Fruit fly (Drosophila melanogaster): ENCODE results near the gene H.

The H gene

DNA sequence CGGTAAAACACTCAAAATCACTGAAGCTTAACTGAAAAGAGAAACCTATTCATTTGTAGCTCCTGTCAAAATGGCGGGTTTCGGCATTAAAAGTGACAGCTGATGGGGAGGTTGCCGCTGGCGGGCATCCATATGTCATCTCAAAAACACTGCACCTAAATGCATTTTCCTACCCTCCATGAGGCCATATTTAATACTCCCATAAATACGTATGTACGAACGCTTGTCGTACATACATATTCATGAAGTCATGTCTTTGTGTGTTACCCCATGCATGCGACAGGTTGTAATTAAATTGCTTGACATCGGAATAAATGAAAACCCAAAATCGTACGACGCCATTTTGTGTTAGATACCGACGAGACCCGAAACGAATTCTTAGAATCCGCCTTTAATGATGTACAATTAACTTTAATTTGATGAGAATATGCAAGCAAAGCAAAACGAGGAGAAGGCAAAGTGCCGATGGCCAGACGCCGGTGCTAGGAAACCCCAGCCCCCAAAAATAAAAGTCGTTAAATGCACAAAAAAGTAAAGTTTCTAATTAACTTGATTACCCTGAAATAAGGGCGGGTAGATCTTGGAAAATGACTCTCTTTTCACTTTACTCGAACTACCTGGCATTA is 25.3 kb upstream of the H start:
- TF ChIP-seq gl (tag; optimal IDR thresholded peaks at IDR 0.05) (no peak), CG12605 (GFP tag; IDR thresholded peaks at IDR 0.05) (no peak), D1 (tag; optimal IDR thresholded peaks at IDR 0.05) (no peak), CG34367 (tag; optimal IDR thresholded peaks at IDR 0.05) (no peak), EcR (GFP tag; optimal IDR thresholded peaks at IDR 0.05) (no peak), Pif1A (GFP tag; optimal IDR thresholded peaks at IDR 0.05) (no peak), CG10348 (GFP tag; IDR thresholded peaks at IDR 0.05) (no peak), CG15710 (tag; optimal IDR thresholded peaks at IDR 0.05) (no peak)

- TF ChIP-seq CG32121 (GFP tag; IDR thresholded peaks at IDR 0.05) (no peak), CG13204 (GFP tag; optimal IDR thresholded peaks at IDR 0.05) (peak; percentile 41)
These were observed 24.1 kb upstream of the H start for dm6 chr3R:20597407-20598325.

- TF ChIP-seq CG4496 (GFP tag; IDR thresholded peaks at IDR 0.05) (no peak), CG9948 (tag; optimal IDR thresholded peaks at IDR 0.05) (no peak), CG13204 (GFP tag; optimal IDR thresholded peaks at IDR 0.05) (no peak), D1 (tag; optimal IDR thresholded peaks at IDR 0.05) (no peak), CG34367 (tag; optimal IDR thresholded peaks at IDR 0.05) (no peak), Snoo (tag; optimal IDR thresholded peaks at IDR 0.05) (no peak), CG14655 (GFP tag; optimal IDR thresholded peaks at IDR 0.05) (no peak), Pif1A (GFP tag; optimal IDR thresholded peaks at IDR 0.05) (no peak), CG15710 (tag; optimal IDR thresholded peaks at IDR 0.05) (no peak), rn (GFP tag; IDR thresholded peaks at IDR 0.05) (no peak)
These were observed 21.6 kb upstream of the H start for dm6 chr3R:20600109-20600508.

DNA sequence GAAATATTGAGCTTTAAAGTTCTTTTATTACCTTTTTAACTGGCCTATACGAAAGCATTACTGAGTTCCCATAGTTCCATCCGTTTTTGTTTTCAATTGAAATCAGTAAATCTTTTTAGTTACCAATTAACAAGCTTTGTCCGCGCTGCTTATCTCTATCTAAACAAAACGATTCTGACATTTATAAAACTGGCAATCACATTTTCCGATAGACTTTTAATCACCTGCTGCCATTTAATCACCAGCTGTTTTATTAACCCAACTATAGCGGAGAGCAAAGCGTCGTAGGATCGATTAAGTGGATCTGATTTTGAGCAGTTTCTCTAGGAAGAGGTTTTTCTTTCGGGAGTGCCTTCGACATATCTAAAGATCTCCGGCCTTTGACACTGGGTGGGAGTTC is 19.1 kb upstream of the H start:
- TF ChIP-seq CG32121 (GFP tag; IDR thresholded peaks at IDR 0.05), result no peak
- TF ChIP-seq CG4496 (GFP tag; IDR thresholded peaks at IDR 0.05), result no peak
- no peak for TF ChIP-seq Snoo (tag; optimal IDR thresholded peaks at IDR 0.05)
- TF ChIP-seq CG8159 (tag; optimal IDR thresholded peaks at IDR 0.05), result no peak
- no peak for TF ChIP-seq EcR (GFP tag; optimal IDR thresholded peaks at IDR 0.05)
- no peak for TF ChIP-seq D1 (tag; optimal IDR thresholded peaks at IDR 0.05)
- TF ChIP-seq CG12605 (GFP tag; IDR thresholded peaks at IDR 0.05), result no peak
- TF ChIP-seq CG10348 (GFP tag; IDR thresholded peaks at IDR 0.05), result no peak
- no peak for TF ChIP-seq CG13204 (GFP tag; optimal IDR thresholded peaks at IDR 0.05)
- no peak for TF ChIP-seq Pif1A (GFP tag; optimal IDR thresholded peaks at IDR 0.05)
- no peak for TF ChIP-seq CG15710 (tag; optimal IDR thresholded peaks at IDR 0.05)
- no peak for TF ChIP-seq CG17806 (tag; optimal IDR thresholded peaks at IDR 0.05)
- no peak for TF ChIP-seq Pif1B (GFP tag; optimal IDR thresholded peaks at IDR 0.05)

DNA sequence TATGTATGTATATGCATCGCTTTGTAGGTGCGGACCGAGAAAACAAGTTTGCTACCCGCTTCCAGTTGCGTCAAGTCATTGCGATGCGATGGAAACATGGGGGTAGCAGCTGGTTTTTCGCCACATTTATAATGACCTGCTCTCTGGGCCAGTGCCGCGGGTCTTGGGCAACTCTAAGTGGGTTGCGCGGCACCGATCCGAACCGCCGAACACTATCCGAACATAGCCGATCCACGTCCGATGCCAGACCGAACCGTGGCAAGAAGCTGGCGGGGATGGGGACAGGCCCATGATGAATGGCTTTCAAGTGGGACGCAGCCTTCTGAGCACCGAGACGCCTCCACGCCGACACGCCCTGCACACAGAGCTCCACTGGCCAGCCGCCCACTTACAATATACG is 17.7 kb upstream of the H start:
- TF ChIP-seq CG12605 (GFP tag; IDR thresholded peaks at IDR 0.05) (no peak), EcR (GFP tag; optimal IDR thresholded peaks at IDR 0.05) (peak; percentile 20), CG15710 (tag; optimal IDR thresholded peaks at IDR 0.05) (no peak), fd96Ca (GFP tag; IDR thresholded peaks at IDR 0.05) (no peak), CG4496 (GFP tag; IDR thresholded peaks at IDR 0.05) (peak; percentile 87), gl (tag; optimal IDR thresholded peaks at IDR 0.05) (no peak), CG17806 (tag; optimal IDR thresholded peaks at IDR 0.05) (no peak), Ets98B (GFP tag; IDR thresholded peaks at IDR 0.05) (peak; percentile 69), CG8301 (tag; optimal IDR thresholded peaks at IDR 0.05) (no peak), CG13204 (GFP tag; optimal IDR thresholded peaks at IDR 0.05) (peak; percentile 27), CG32121 (GFP tag; IDR thresholded peaks at IDR 0.05) (peak; percentile 71), CG14655 (GFP tag; optimal IDR thresholded peaks at IDR 0.05) (no peak), rn (GFP tag; IDR thresholded peaks at IDR 0.05) (no peak), CG9948 (tag; optimal IDR thresholded peaks at IDR 0.05) (no peak)

DNA sequence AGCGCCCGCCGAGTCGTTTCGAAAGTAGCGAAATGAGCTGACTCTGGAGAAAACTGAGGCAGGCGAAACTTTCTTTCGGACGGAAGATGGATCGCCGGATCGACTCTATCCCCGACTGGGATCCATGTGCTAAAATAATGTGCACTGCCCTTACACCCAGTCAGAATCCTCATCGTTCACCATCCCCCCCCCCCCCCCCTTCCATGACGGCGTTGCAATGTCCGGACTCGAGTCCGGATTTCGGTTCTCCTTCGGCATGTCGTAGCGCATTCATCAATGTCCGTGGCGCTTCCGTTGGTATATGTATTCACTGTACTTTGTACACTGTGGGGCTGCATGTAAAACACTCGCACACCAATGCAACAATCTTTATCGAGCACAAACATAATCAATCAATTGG is 16.7 kb upstream of the H start:
- TF ChIP-seq Pif1B (GFP tag; optimal IDR thresholded peaks at IDR 0.05), result no peak
- no peak for TF ChIP-seq rn (GFP tag; IDR thresholded peaks at IDR 0.05)
- TF ChIP-seq Snoo (tag; optimal IDR thresholded peaks at IDR 0.05), result no peak
- no peak for TF ChIP-seq D1 (tag; optimal IDR thresholded peaks at IDR 0.05)
- no peak for TF ChIP-seq CG14655 (GFP tag; optimal IDR thresholded peaks at IDR 0.05)
- TF ChIP-seq Ets98B (GFP tag; IDR thresholded peaks at IDR 0.05), result no peak
- no peak for TF ChIP-seq CG9948 (tag; optimal IDR thresholded peaks at IDR 0.05)
- TF ChIP-seq CG4496 (GFP tag; IDR thresholded peaks at IDR 0.05), result no peak
- TF ChIP-seq CG12605 (GFP tag; IDR thresholded peaks at IDR 0.05), result no peak
- no peak for TF ChIP-seq CG34367 (tag; optimal IDR thresholded peaks at IDR 0.05)
- TF ChIP-seq CG13204 (GFP tag; optimal IDR thresholded peaks at IDR 0.05), result no peak
- TF ChIP-seq CG8301 (tag; optimal IDR thresholded peaks at IDR 0.05), result no peak
- TF ChIP-seq Pif1A (GFP tag; optimal IDR thresholded peaks at IDR 0.05), result no peak
- no peak for TF ChIP-seq CG10348 (GFP tag; IDR thresholded peaks at IDR 0.05)
- TF ChIP-seq gl (tag; optimal IDR thresholded peaks at IDR 0.05), result no peak

Measured in whole organism, pupa.